Worm (Caenorhabditis elegans) whole organism, dauer: ENCODE measurements around the gene cls-3.

ENCODE experiments used
- unc-62 ChIP-seq: sonication (generic microtip); optimal IDR thresholded peaks from 2 replicates; lab custom pipeline; 2017; ENCODE audit warnings: missing biosample characterization, missing genetic modification reagents, missing genetic modification characterization

Gene cls-3

DNA sequence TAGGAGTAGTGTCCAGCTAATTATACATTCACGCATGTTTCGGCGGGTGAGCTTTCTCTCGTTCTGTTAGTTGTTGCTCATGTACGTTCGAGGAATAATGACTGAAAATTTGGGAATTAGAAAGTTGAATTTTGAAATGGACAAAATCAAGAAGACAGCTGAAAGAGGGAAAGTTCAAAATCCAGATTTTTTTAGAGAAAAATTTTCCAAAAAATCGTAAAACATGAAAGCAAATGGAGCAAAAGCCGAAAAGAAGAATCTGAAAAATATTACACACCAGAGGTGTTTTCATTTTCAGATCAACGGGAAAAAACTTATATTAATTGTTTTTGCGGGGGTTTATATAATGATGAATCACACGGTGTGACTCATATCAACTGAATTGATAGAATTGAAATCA lies 18.2 kb downstream of the cls-3 start, which contains the start of gene ina-1:
Gene ina-1, minus strand, starts transcription at position 101 of the 400 bp plus-strand sequence.
- no peak for TF ChIP-seq unc-62 (GFP tag; lab: Kevin White, UChicago)

DNA sequence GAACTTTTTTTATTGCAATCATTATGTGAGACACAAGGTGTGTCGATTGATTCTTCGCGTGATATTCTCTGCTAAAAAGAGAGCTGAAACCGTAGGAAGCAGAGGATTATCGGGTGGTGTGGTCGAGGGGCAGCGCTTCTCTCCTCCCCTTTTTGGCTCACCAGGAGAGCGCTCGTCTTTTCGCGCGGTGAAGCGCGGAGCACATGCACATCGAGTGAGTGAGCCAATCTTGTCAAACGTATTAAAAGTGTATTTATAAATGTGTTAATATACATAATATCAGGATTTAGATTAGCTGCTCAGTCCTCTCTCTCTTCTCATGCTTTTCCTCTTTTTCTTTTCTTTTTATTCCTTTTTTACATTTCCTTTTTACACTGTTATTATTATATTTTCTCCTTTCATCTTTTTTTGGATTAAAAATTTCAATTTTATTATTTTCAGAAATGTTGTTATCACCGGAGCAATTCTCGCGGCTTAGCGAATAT lies 28.2 kb downstream of the cls-3 start, which contains the start of gene dgk-3:
Gene dgk-3, plus strand, starts transcription at position 435 of the 485 bp plus-strand sequence.
- TF ChIP-seq unc-62 (GFP tag; lab: Kevin White, UChicago): no peak

DNA sequence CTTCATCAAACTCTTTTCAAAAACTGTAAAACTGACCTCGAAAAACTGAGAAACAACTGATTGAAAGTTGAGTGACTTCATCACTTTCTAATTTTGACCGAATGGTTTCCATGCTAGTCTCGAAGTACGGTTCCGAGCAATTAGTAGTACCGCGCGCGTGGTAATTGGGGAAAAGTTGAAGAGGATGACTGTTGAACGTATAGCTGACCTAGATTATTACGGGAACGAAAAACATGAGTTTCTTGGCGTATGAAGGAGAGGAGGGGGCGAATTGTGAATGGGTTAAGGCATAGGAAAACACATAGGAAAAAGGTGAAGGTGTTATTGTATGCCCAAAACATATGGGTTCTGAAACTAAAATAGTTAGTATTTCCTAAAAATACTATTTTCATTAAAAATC lies 29.4 kb downstream of the cls-3 start, which contains the start of gene ptr-9:
Gene ptr-9, minus strand, starts transcription at position 101 of the 400 bp plus-strand sequence.
- no peak for TF ChIP-seq unc-62 (GFP tag; lab: Kevin White, UChicago)

DNA sequence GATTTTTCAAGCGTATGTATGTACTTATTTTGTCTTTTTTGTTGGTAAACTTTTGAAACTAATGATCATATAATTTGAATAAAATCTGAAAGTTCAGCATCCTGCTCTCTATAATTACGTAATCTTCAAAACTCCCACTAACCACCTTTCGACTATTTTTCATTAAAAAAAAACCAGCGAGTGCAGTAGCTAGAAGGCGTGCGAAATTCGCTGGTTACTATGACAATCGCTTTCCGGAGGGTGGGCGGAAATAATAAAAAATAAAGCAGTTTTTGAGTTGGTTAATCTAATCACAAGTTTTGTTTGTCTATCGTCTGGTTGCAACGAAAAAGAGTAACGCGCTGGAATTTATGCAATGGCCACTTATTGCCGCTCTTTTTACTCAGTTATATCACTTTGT lies 36.1 kb downstream of the cls-3 start, which contains the start of gene irld-34:
Gene irld-34, plus strand, starts transcription at position 301 of the 400 bp plus-strand sequence.
- no peak for TF ChIP-seq unc-62 (GFP tag; lab: Kevin White, UChicago)

DNA sequence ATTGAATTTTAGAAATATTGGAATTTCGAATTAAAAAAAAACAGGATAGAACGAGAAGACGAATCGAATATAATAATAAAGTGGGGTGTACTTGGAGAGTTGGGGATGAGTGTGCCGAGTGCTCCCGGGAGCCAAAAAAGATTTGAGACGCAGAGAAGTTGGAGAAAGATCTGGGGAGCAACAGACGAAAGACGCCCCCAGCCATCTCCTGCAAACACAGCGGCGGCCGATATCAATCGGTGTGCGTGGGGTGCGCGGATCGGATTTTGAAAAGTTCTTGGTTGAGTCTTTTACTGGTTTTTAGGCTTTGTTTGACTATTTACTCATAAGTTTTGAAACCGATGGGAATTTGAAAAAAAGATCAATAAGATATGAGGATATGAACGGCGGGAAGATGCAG lies 37.1 kb downstream of the cls-3 start, which contains the start of gene nhl-1:
Gene nhl-1, minus strand, starts transcription at position 101 of the 400 bp plus-strand sequence.
- TF ChIP-seq unc-62 (GFP tag; lab: Kevin White, UChicago): no peak

DNA sequence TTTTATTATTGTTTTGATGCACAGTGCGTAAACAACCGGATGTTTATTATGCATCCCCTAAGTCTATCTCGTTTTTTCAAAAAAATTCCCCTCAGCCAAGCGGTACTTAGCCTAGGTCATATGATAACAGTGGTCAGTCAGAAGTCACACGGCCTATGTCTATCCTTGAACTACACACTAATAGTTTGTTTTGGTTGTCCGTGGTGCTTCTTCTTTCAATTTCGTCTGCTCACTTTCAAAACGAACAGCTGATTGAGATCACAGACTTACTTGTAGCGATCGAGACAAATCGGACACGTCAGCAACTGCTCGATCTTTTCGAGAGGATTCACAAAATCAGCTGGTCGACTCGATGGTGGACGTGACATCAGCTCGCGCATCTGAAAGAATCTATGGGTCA lies 38.0 kb downstream of the cls-3 start:
- no peak for TF ChIP-seq unc-62 (GFP tag; lab: Kevin White, UChicago)

DNA sequence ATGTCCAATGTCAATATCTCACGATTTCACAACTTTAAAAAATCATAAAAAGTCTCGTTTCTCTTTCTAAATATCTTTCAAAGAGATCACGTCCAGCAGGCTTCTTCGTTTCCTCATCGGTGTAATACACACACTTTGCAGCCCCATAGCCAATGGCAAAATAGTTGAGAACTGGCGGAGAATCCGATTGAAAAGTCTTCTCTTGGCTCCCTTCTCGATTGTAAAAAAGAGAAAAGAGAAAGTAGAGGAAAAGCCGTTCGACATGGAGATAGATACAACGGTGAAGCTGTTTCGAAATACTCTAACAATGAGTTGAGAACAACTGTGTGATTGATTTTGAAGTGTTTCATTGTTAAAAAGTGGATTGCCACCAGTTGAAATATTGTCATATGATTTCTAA lies 39.1 kb downstream of the cls-3 start:
- TF ChIP-seq unc-62 (GFP tag; lab: Kevin White, UChicago): no peak

DNA sequence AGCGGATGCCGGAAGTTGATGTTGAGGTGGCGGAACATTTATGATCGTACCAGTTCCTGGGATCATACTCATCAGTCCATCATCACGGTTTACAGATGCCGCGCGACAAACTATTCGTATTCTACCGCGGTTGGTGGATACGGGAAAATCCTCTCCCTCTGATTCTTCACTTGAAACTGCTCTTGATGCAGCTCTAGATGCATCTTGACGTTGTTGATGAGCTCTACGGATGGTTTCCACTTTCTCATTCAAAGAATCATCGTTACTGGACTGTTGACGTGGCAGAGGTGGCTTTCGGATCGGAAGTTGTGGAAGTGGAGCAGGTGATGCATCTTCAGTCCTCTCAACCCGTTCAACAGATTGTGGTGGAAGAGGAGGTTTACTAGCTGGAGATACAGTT lies 41.8 kb downstream of the cls-3 start:
- no peak for TF ChIP-seq unc-62 (GFP tag; lab: Kevin White, UChicago)

DNA sequence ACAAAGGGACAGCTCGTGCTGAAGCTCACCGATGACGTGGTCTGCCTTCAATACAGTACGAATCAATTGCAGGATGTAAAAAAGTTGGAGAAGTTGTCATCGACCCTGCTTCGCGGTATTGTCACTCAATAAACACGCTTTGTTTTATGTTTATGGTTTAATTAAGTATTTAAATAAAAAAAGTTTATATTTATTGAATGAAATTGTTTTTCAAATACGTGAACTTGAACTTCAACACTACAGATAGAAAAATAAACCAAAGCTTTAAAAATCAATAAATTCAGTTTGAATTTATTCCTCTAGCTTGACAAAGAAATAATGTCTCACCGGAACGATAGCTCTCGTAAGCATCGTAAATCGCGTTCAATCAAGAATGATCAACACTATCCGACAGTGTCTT lies 45.1 kb downstream of the cls-3 start, which contains the start of gene ZK512.8:
Gene ZK512.8, plus strand, starts transcription at position 301 of the 400 bp plus-strand sequence.
- TF ChIP-seq unc-62 (GFP tag; lab: Kevin White, UChicago): no peak

DNA sequence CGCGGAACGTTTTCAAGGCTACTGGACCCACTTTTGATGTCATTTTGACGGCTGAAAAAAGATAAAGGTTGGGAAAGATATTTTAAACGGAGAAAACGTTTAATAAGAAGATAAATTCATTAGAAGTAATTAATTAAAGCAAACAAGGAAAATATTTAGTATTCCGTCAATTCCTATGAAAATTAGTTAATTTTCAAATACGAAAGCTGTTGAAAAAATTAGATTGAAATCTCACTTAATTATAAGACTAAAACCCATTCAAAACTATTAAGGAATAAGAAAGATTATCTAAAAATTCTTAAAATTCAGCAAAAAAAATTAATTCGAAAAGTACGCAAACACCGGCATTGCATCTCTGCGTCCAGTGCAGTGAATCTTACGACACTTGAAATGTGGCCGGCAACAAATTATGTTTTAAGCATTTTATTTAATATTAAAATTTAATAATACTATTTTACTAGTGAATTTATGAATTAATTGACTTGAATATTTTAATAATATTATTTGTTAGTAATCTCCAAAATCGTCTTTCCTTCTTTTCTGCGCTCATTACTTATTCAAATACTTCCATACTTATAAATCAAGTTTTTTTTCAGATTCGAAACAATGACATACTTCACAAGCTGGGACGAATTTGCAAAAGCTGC lies 46.0 kb downstream of the cls-3 start, which contains the start of the genes ZK512.2 and ZK512.4:
Gene ZK512.2, minus strand, starts transcription at position 51 of the 647 bp plus-strand sequence.
Gene ZK512.4, plus strand, starts transcription at position 597 of the 647 bp plus-strand sequence.
- TF ChIP-seq unc-62 (GFP tag; lab: Kevin White, UChicago): no peak

DNA sequence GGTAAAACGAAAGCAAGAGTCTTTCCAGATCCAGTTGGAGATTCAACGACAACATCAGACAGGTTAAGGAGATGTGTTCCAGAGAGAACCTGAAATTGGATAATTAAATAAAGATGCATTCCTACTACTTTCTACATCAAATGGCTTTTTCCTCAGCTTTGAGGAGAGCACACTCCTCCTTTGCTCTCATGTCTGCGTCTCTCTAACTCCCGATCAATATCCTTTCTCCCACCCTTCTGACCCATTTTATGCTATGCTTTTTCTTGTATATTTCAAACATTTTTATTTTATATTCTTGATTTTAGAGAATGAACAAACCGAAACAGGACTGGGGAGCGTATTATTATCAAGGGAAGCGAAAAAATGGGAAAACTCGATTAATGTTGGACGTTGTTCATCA lies 47.0 kb downstream of the cls-3 start, which contains the start of gene ZK512.11:
Gene ZK512.11, plus strand, starts transcription at position 301 of the 400 bp plus-strand sequence.
- TF ChIP-seq unc-62 (GFP tag; lab: Kevin White, UChicago): no peak

DNA sequence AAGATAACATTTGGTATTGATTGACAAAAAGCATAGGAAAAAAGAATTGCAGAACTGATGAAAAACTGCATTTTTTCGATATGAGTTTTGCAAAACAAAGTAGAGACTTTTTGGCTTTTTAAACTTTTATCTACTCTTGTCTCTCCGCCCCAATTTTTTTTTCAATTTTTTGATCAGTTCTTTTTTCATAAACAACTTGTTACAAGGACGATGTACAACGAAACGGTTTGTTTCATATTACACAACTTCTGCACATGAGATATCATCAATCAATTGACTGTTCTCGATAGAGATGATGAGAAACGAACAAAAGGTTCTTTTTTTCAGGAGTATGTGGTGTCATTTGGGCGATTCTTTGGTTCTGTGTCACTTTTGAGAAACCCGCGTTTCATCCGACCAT lies 52.3 kb downstream of the cls-3 start, which contains the start of gene ZK512.7:
Gene ZK512.7, minus strand, starts transcription at position 101 of the 400 bp plus-strand sequence.
- no peak for TF ChIP-seq unc-62 (GFP tag; lab: Kevin White, UChicago)

DNA sequence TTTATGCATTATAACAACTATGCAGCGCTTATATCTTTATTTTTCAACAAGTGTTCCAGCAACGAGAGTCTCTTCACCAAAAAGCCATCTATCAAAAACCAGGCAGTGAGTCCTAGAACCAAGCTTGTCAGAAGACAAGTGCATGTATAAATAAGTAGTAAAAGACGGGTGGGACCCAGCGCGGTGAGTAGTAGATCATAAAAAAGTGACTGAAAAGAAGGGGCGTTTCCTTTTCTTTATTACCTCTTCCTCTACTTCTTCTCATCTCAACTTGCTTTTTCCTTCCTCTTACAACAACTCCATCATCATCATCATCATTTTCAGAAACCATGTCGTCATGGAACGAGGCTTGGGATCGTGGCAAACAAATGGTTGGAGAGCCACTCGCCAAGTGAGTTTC lies 54.3 kb downstream of the cls-3 start, which contains the start of gene eat-4:
Gene eat-4, plus strand, starts transcription at position 301 of the 400 bp plus-strand sequence.
- no peak for TF ChIP-seq unc-62 (GFP tag; lab: Kevin White, UChicago)
